Worm (Caenorhabditis elegans) whole organism, L2 larva: Measurements from ENCODE around the gene ZC190.8.

Experiments
- C34F6.9 ChIP-seq: fragments of 150-350 bp; optimal IDR thresholded peaks from 2 replicates; lab custom pipeline; 2014; ENCODE audit warnings: missing biosample characterization, missing genetic modification characterization
- F13H6.1 ChIP-seq: sonication (generic microtip); optimal IDR thresholded peaks from 2 replicates; lab custom pipeline; 2016; ENCODE audit warnings: missing genetic modification characterization, missing compliant biosample characterization
- ZK546.5 ChIP-seq: sonication (generic microtip); optimal IDR thresholded peaks from 2 replicates; lab custom pipeline; 2017; ENCODE audit warnings: missing biosample characterization, missing genetic modification characterization
- aly-2 ChIP-seq: fragments of 150-350 bp; optimal IDR thresholded peaks from 2 replicates; lab custom pipeline; 2014; ENCODE audit warnings: missing biosample characterization, missing genetic modification characterization
- ama-1 ChIP-seq: fragments of 150-350 bp; optimal IDR thresholded peaks from 2 replicates; lab custom pipeline; 2018; ENCODE audit warnings: inconsistent platforms
- blmp-1 ChIP-seq: sonication (generic microtip); optimal IDR thresholded peaks from 2 replicates; lab custom pipeline; 2017; ENCODE audit warnings: missing genetic modification characterization, mild to moderate bottlenecking, missing compliant biosample characterization, antibody characterized with exemption, moderate library complexity; ENCODE audit not compliant: insufficient read depth
- ceh-16 ChIP-seq: fragments of 150-350 bp; optimal IDR thresholded peaks from 2 replicates; lab custom pipeline; 2014; ENCODE audit warnings: missing biosample characterization, missing genetic modification characterization
- ceh-82 ChIP-seq: fragments of 150-350 bp; optimal IDR thresholded peaks from 2 replicates; lab custom pipeline; 2014; ENCODE audit warnings: missing biosample characterization, missing genetic modification characterization
- crh-2 ChIP-seq: sonication (generic microtip); optimal IDR thresholded peaks from 2 replicates; lab custom pipeline; 2017; ENCODE audit warnings: missing biosample characterization, missing genetic modification characterization
- dmd-4 ChIP-seq: sonication (generic microtip); optimal IDR thresholded peaks from 2 replicates; lab custom pipeline; 2017; ENCODE audit warnings: missing biosample characterization, missing genetic modification characterization
- elt-1 ChIP-seq: fragments of 150-350 bp; optimal IDR thresholded peaks from 2 replicates; lab custom pipeline; 2014; ENCODE audit warnings: missing biosample characterization, missing genetic modification characterization
- elt-3 ChIP-seq: sonication (generic microtip); optimal IDR thresholded peaks from 2 replicates; lab custom pipeline; 2017; ENCODE audit warnings: missing biosample characterization, missing genetic modification characterization
- fos-1 ChIP-seq: fragments of 150-350 bp; optimal IDR thresholded peaks from 2 replicates; lab custom pipeline; 2014; ENCODE audit warnings: missing biosample characterization, missing genetic modification characterization
- gmeb-1 ChIP-seq: fragments of 150-350 bp; optimal IDR thresholded peaks from 2 replicates; lab custom pipeline; 2014; ENCODE audit warnings: missing biosample characterization, missing genetic modification characterization
- lin-11 ChIP-seq: fragments of 150-350 bp; sonication (generic microtip); optimal IDR thresholded peaks from 2 replicates; lab custom pipeline; 2014; ENCODE audit warnings: missing biosample characterization, missing genetic modification characterization, inconsistent platforms, mixed read lengths
- lin-13 ChIP-seq: fragments of 150-350 bp; optimal IDR thresholded peaks from 2 replicates; lab custom pipeline; 2014; ENCODE audit warnings: missing biosample characterization, missing genetic modification reagents, missing genetic modification characterization
- lsy-2 ChIP-seq, 2 experiments: fragments of 150-350 bp in 1 of 2; sonication (generic microtip) in 1 of 2; optimal IDR thresholded peaks; 2 replicates each; lab custom pipeline; 2014 to 2017; ENCODE audit warnings: missing biosample characterization in 2 of 2, missing genetic modification characterization in 2 of 2
- mab-5 ChIP-seq: fragments of 150-350 bp; optimal IDR thresholded peaks from 2 replicates; lab custom pipeline; 2014; ENCODE audit warnings: missing biosample characterization, missing genetic modification characterization
- mbf-1 ChIP-seq: sonication (generic microtip); optimal IDR thresholded peaks from 2 replicates; lab custom pipeline; 2017; ENCODE audit warnings: missing biosample characterization, missing genetic modification characterization
- nhr-10 ChIP-seq: sonication (generic microtip); optimal IDR thresholded peaks from 2 replicates; lab custom pipeline; 2017; ENCODE audit warnings: missing biosample characterization, missing genetic modification characterization
- nhr-11 ChIP-seq: fragments of 150-350 bp; optimal IDR thresholded peaks from 2 replicates; lab custom pipeline; 2014; ENCODE audit warnings: missing biosample characterization, missing genetic modification characterization
- nhr-12 ChIP-seq: fragments of 150-350 bp; optimal IDR thresholded peaks from 2 replicates; lab custom pipeline; 2014; ENCODE audit warnings: missing biosample characterization, missing genetic modification characterization
- nhr-129 ChIP-seq: fragments of 150-350 bp; optimal IDR thresholded peaks from 2 replicates; lab custom pipeline; 2014; ENCODE audit warnings: missing biosample characterization, missing genetic modification characterization
- nhr-21 ChIP-seq: fragments of 150-350 bp; optimal IDR thresholded peaks from 2 replicates; lab custom pipeline; 2014; ENCODE audit warnings: missing biosample characterization, missing genetic modification characterization
- nhr-23 ChIP-seq: fragments of 150-350 bp; optimal IDR thresholded peaks from 2 replicates; lab custom pipeline; 2014; ENCODE audit warnings: missing biosample characterization, missing genetic modification reagents, missing genetic modification characterization
- nhr-237 ChIP-seq: fragments of 150-350 bp; optimal IDR thresholded peaks from 2 replicates; lab custom pipeline; 2014; ENCODE audit warnings: missing biosample characterization, missing genetic modification characterization
- nhr-25 ChIP-seq: fragments of 150-350 bp; sonication (generic microtip); optimal IDR thresholded peaks from 3 replicates; lab custom pipeline; 2014; ENCODE audit warnings: missing biosample characterization, missing genetic modification characterization
- nhr-6 ChIP-seq: fragments of 150-350 bp; optimal IDR thresholded peaks from 2 replicates; lab custom pipeline; 2014; ENCODE audit warnings: missing biosample characterization, missing genetic modification characterization
- nhr-77 ChIP-seq: fragments of 150-350 bp; optimal IDR thresholded peaks from 2 replicates; lab custom pipeline; 2014; ENCODE audit warnings: missing biosample characterization, missing genetic modification characterization
- peb-1 ChIP-seq: fragments of 150-350 bp; optimal IDR thresholded peaks from 2 replicates; lab custom pipeline; 2014; ENCODE audit warnings: missing biosample characterization, missing genetic modification characterization
- sem-4 ChIP-seq: fragments of 150-350 bp; optimal IDR thresholded peaks from 2 replicates; lab custom pipeline; 2014; ENCODE audit warnings: missing biosample characterization, missing genetic modification reagents, missing genetic modification characterization
- skn-1 ChIP-seq: sonication (generic microtip); optimal IDR thresholded peaks from 2 replicates; lab custom pipeline; 2017; ENCODE audit warnings: missing biosample characterization, missing genetic modification characterization
- sma-3 ChIP-seq: sonication (generic microtip); optimal IDR thresholded peaks from 2 replicates; lab custom pipeline; 2016; ENCODE audit warnings: missing genetic modification reagents, missing genetic modification characterization, missing compliant biosample characterization
- sma-9 ChIP-seq, 2 experiments: fragments of 150-350 bp in 1 of 2; sonication (generic microtip) in 1 of 2; optimal IDR thresholded peaks; 2 replicates each; lab custom pipeline; 2014 to 2016; ENCODE audit warnings: missing genetic modification characterization in 2 of 2, mild to moderate bottlenecking in 1 of 2, missing biosample characterization in 1 of 2, missing compliant biosample characterization in 1 of 2, missing genetic modification reagents in 1 of 2, moderate library complexity in 1 of 2
- snpc-4 ChIP-seq: fragments of 150-350 bp; optimal IDR thresholded peaks from 2 replicates; lab custom pipeline; 2014; ENCODE audit warnings: missing biosample characterization, missing genetic modification characterization
- unc-55 ChIP-seq: fragments of 150-350 bp; sonication (generic microtip); optimal IDR thresholded peaks from 3 replicates; lab custom pipeline; 2014; ENCODE audit warnings: missing biosample characterization, missing genetic modification reagents, missing genetic modification characterization
- unc-62 ChIP-seq: fragments of 150-350 bp; optimal IDR thresholded peaks from 2 replicates; lab custom pipeline; 2014; ENCODE audit warnings: missing biosample characterization, missing genetic modification reagents, missing genetic modification characterization
- ztf-1 ChIP-seq: fragments of 200-800 bp; sonication (Bioruptor generic); conservative IDR thresholded peaks from 2 replicates; pipeline ENCODE4 v1.3.6; 2022; ENCODE audit warnings: missing genetic modification characterization, missing compliant biosample characterization
- ztf-4 ChIP-seq: fragments of 150-350 bp; optimal IDR thresholded peaks from 2 replicates; lab custom pipeline; 2014; ENCODE audit warnings: missing biosample characterization, missing genetic modification characterization

Gene ZC190.8

DNA sequence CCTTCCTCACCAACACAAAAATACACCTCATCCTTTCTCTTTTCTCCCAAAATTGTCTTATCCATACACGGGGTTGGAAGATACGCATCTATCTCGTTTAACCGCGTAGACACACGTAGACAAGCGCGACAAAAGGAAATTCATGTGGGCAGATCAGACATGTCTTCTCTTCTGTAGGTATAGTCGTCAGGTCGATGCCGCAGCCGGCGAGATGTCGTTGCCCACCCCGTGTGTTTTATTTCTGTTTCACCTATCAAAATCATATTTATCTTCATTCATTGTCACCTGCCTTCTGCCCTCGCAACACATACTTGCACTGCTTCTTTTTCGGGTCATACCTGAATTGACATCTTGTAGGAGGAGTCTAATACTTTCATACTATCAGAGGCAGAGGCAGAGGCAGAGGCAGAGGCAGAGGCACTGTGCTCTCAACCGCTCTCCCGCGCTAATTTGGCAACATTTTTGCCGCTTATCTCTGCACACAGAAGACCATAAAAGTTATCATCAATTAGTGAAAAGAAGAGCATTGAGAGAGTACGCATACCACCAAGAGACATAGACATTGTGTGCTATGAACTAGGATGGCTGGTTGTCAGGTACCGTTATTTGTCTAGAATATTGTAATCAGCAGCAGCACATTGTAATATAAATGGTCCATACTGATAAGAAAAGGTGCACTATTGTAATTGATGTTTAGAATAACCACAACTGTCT lies 26.2 kb downstream of the ZC190.8 start:
- TF ChIP-seq crh-2 (tag; lab: Kevin White, UChicago) (peak; percentile 18), sma-9 (GFP tag; optimal IDR thresholded peaks at IDR 0.05; lab: Kevin White, UChicago) (peak; percentile 43), sma-9 (tag; optimal IDR thresholded peaks at IDR 0.05; lab: Kevin White, UChicago) (no peak), ceh-16 (tag; lab: Kevin White, UChicago) (peak; percentile 82), blmp-1 (tag; lab: Kevin White, UChicago) (peak; percentile 45), fos-1 (tag; lab: Kevin White, UChicago) (peak; percentile 53), lsy-2 (tag; optimal IDR thresholded peaks at IDR 0.05; lab: Kevin White, UChicago) (no peak), nhr-77 (no peak), nhr-25 (tag; lab: Kevin White, UChicago) (peak; percentile 72), nhr-10 (no peak), nhr-12 (tag; lab: Kevin White, UChicago) (no peak), nhr-21 (tag; lab: Kevin White, UChicago) (peak; percentile 79), F13H6.1 (tag; lab: Kevin White, UChicago) (peak; percentile 11), unc-62 (GFP tag; lab: Kevin White, UChicago) (no peak), nhr-23 (peak; percentile 68)

DNA sequence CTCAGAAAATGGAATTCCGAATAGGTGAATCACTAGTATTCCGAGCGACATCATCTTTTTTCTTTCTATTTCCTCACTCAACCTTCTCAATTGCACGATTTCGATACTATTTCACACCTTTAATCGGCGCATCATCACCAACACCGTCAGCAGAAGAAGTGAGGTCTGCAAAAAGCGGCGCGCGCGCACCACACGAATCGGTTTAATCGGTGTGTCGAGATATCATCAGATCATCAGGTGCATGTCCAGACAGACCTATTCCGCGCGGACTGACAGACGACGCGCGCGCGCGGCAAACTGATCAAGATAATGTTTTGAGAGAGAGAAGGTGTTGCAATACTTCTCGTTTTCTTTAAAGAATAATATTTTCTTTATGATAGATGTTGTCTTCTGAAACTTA lies 27.1 kb downstream of the ZC190.8 start:
- TF ChIP-seq nhr-237 (tag; lab: Kevin White, UChicago) (no peak), nhr-21 (tag; lab: Kevin White, UChicago) (peak; percentile 38), mab-5 (tag; lab: Kevin White, UChicago) (no peak), nhr-6 (tag; lab: Kevin White, UChicago) (no peak), ama-1 (lab: Kevin White, UChicago) (no peak), nhr-25 (tag; lab: Kevin White, UChicago) (peak; percentile 27), nhr-10 (no peak), lsy-2 (tag; optimal IDR thresholded peaks at IDR 0.05; lab: Kevin White, UChicago) (no peak), F13H6.1 (tag; lab: Kevin White, UChicago) (no peak), snpc-4 (tag; lab: Kevin White, UChicago) (no peak), skn-1 (tag; lab: Kevin White, UChicago) (no peak), sma-9 (GFP tag; optimal IDR thresholded peaks at IDR 0.05; lab: Kevin White, UChicago) (peak; percentile 68), sma-9 (tag; optimal IDR thresholded peaks at IDR 0.05; lab: Kevin White, UChicago) (no peak), nhr-11 (tag; lab: Kevin White, UChicago) (no peak), ztf-4 (tag; lab: Kevin White, UChicago) (no peak), gmeb-1 (no peak), ZK546.5 (tag; lab: Kevin White, UChicago) (no peak), unc-55 (GFP tag; lab: Kevin White, UChicago) (no peak), ztf-1 (GFP tag; lab: Robert Waterston, UW) (no peak), sma-3 (GFP tag; lab: Kevin White, UChicago) (no peak), nhr-77 (no peak), ceh-82 (tag; lab: Kevin White, UChicago) (no peak), elt-1 (tag; lab: Kevin White, UChicago) (peak; percentile 75), lin-13 (GFP tag; lab: Kevin White, UChicago) (no peak), sem-4 (tag; lab: Kevin White, UChicago) (no peak), lin-11 (tag; lab: Kevin White, UChicago) (no peak), ceh-16 (tag; lab: Kevin White, UChicago) (peak; percentile 94), crh-2 (tag; lab: Kevin White, UChicago) (no peak), dmd-4 (tag; lab: Kevin White, UChicago) (no peak), fos-1 (tag; lab: Kevin White, UChicago) (no peak), mbf-1 (tag; lab: Kevin White, UChicago) (no peak), peb-1 (tag; lab: Kevin White, UChicago) (no peak), elt-3 (no peak), nhr-23 (no peak)

DNA sequence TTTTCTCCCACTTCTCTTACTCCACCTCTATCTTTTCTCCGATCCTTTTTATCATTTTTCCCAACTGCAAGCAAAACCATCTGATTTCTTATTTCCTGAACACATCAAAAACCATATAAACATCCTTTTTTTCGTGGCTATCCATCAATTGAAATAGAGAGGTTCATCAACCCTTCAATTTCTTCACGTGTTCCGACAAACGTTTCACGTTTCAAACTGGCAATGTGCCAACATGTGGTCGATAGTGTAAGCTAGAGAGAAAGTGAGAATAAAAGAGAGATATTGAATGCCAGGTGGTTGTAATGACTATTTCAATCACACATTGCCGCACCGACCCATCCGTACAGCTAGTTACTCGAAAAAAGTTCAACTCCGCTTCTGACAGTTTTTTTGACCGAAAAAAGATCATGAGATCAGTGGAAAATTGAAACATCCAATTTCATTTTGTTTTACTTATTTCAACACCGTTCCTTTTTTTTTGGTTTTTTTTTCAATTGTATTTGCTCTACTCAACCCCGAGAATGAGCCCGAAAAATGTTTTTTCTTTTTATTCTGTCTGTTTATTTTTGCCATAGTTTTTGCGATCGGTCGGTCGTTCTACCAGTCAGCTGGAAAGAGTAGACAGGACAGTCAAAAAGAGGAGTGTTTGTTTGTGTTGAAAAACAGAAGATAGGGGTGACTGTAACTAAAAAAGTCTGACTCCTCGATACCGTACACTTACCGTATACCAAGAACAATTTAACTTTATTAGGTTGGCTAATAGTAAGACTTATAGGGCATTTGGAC lies 28.8 kb downstream of the ZC190.8 start:
- TF ChIP-seq C34F6.9: peak; percentile 54
- TF ChIP-seq sma-9 (GFP tag; optimal IDR thresholded peaks at IDR 0.05; lab: Kevin White, UChicago): peak; percentile 93
- no peak for TF ChIP-seq sma-9 (tag; optimal IDR thresholded peaks at IDR 0.05; lab: Kevin White, UChicago)
- peak; percentile 21 for TF ChIP-seq blmp-1 (tag; lab: Kevin White, UChicago)
- peak; percentile 81 for TF ChIP-seq F13H6.1 (tag; lab: Kevin White, UChicago)
- peak in 1 of 2 experiments; percentile 48 for TF ChIP-seq lsy-2 (tag; optimal IDR thresholded peaks at IDR 0.05; lab: Kevin White, UChicago)
- TF ChIP-seq gmeb-1: no peak
- no peak for TF ChIP-seq mbf-1 (tag; lab: Kevin White, UChicago)
- TF ChIP-seq nhr-6 (tag; lab: Kevin White, UChicago): peak; percentile 50
- TF ChIP-seq aly-2 (tag; lab: Kevin White, UChicago): no peak
- TF ChIP-seq sem-4 (tag; lab: Kevin White, UChicago): peak; percentile 70
- TF ChIP-seq nhr-25 (tag; lab: Kevin White, UChicago): peak; percentile 23
- no peak for TF ChIP-seq ZK546.5 (tag; lab: Kevin White, UChicago)
- TF ChIP-seq nhr-129 (tag; lab: Kevin White, UChicago): peak; percentile 68
